Worm (Caenorhabditis elegans) whole organism, L4 larva: ENCODE measurements around the gene unc-80.

Source experiments
- F10B5.3 ChIP-seq: sonication (generic microtip); optimal IDR thresholded peaks from 2 replicates; lab custom pipeline; 2016; ENCODE audit warnings: mild to moderate bottlenecking, missing genetic modification characterization, missing compliant biosample characterization
- F26F4.8 ChIP-seq: fragments of 200-800 bp; sonication (Bioruptor generic); conservative IDR thresholded peaks from 2 replicates; pipeline ENCODE4 v1.3.6; 2022; ENCODE audit warnings: missing genetic modification characterization, missing compliant biosample characterization
- F44E2.7 ChIP-seq: fragments of 200-800 bp; sonication (Bioruptor generic); IDR thresholded peaks from 2 replicates; pipeline ENCODE4 v2.1.2; 2022; ENCODE audit warnings: missing genetic modification characterization, missing compliant biosample characterization
- T26A8.4 ChIP-seq: fragments of 200-800 bp; sonication (Bioruptor generic); IDR thresholded peaks from 2 replicates; pipeline ENCODE4 v1.3.6; 2022; ENCODE audit warnings: missing genetic modification characterization, missing compliant biosample characterization
- Y48G9A.11 ChIP-seq: fragments of 200-800 bp; sonication (Bioruptor generic); IDR thresholded peaks from 2 replicates; pipeline ENCODE4 v1.3.6; 2022; ENCODE audit warnings: missing genetic modification reagents, missing genetic modification characterization, missing compliant biosample characterization
- Y5F2A.4 ChIP-seq: fragments of 200-800 bp; sonication (Bioruptor generic); optimal IDR thresholded peaks from 2 replicates; lab custom pipeline; 2018; ENCODE audit warnings: mild to moderate bottlenecking, missing genetic modification characterization, missing compliant biosample characterization
- Y75B8A.6 ChIP-seq: fragments of 200-800 bp; sonication (Bioruptor generic); IDR thresholded peaks from 2 replicates; pipeline ENCODE4 v1.3.6; 2022; ENCODE audit warnings: missing genetic modification reagents, missing genetic modification characterization, missing compliant biosample characterization
- arid-1 ChIP-seq: fragments of 200-800 bp; sonication (Bioruptor generic); conservative IDR thresholded peaks from 2 replicates; pipeline ENCODE4 v1.3.6; 2022; ENCODE audit warnings: missing genetic modification reagents, missing genetic modification characterization, missing compliant biosample characterization
- ceh-44 ChIP-seq: fragments of 200-800 bp; sonication (Bioruptor generic); IDR thresholded peaks from 2 replicates; pipeline ENCODE4 v1.3.6; 2022; ENCODE audit warnings: missing genetic modification reagents, missing genetic modification characterization, missing compliant biosample characterization
- ceh-62 ChIP-seq: sonication (generic microtip); optimal IDR thresholded peaks from 2 replicates; lab custom pipeline; 2017; ENCODE audit warnings: missing biosample characterization, missing genetic modification characterization
- daf-16 ChIP-seq, 3 experiments: sonication (generic microtip); optimal IDR thresholded peaks; 2 replicates each; lab custom pipeline; 2016 to 2017; ENCODE audit warnings: missing genetic modification characterization in 3 of 3, missing genetic modification reagents in 3 of 3, mild to moderate bottlenecking in 2 of 3, missing compliant biosample characterization in 2 of 3, missing biosample characterization in 1 of 3, moderate library complexity in 1 of 3
- daf-8 ChIP-seq: fragments of 200-800 bp; sonication (Bioruptor generic); IDR thresholded peaks from 2 replicates; pipeline ENCODE4 v1.3.6; 2022; ENCODE audit warnings: missing genetic modification characterization, missing compliant biosample characterization
- dpl-1 ChIP-seq: fragments of 150-350 bp; optimal IDR thresholded peaks from 2 replicates; lab custom pipeline; 2014; ENCODE audit warnings: missing biosample characterization, missing genetic modification reagents, missing genetic modification characterization
- dve-1 ChIP-seq: sonication (generic microtip); optimal IDR thresholded peaks from 2 replicates; lab custom pipeline; 2017; ENCODE audit warnings: antibody characterized with exemption, mild to moderate bottlenecking, missing genetic modification characterization, missing compliant biosample characterization; ENCODE audit not compliant: insufficient read depth
- egl-27 ChIP-seq: sonication (generic microtip); optimal IDR thresholded peaks from 3 replicates; lab custom pipeline; 2017; ENCODE audit warnings: missing biosample characterization, missing genetic modification reagents, missing genetic modification characterization
- egl-43 ChIP-seq: fragments of 200-800 bp; sonication (Bioruptor generic); IDR thresholded peaks from 2 replicates; pipeline ENCODE4 v1.3.6; 2022; ENCODE audit warnings: missing genetic modification reagents, missing genetic modification characterization, missing compliant biosample characterization
- hlh-11 ChIP-seq: fragments of 200-800 bp; sonication (Bioruptor generic); optimal IDR thresholded peaks from 2 replicates; lab custom pipeline; 2018; ENCODE audit warnings: mild to moderate bottlenecking, missing genetic modification characterization, missing compliant biosample characterization
- hlh-30 ChIP-seq: sonication (generic microtip); optimal IDR thresholded peaks from 2 replicates; lab custom pipeline; 2017; ENCODE audit warnings: antibody characterized with exemption, mild to moderate bottlenecking, missing genetic modification characterization, missing compliant biosample characterization; ENCODE audit not compliant: insufficient read depth
- jun-1 ChIP-seq: fragments of 150-350 bp; optimal IDR thresholded peaks from 2 replicates; lab custom pipeline; 2014; ENCODE audit warnings: missing biosample characterization, missing genetic modification reagents, missing genetic modification characterization
- lin-15B ChIP-seq: fragments of 150-350 bp; sonication (generic microtip); optimal IDR thresholded peaks from 3 replicates; lab custom pipeline; 2014; ENCODE audit warnings: missing biosample characterization, missing genetic modification characterization
- lin-29 ChIP-seq: fragments of 200-800 bp; sonication (Bioruptor generic); IDR thresholded peaks from 2 replicates; pipeline ENCODE4 v1.3.6; 2022; ENCODE audit warnings: missing genetic modification reagents, missing genetic modification characterization, missing compliant biosample characterization
- lin-38 ChIP-seq: fragments of 200-800 bp; sonication (Bioruptor generic); IDR thresholded peaks from 2 replicates; pipeline ENCODE4 v1.3.6; 2022; ENCODE audit warnings: missing genetic modification reagents, missing genetic modification characterization, missing compliant biosample characterization
- lin-39 ChIP-seq: fragments of 150-350 bp; optimal IDR thresholded peaks from 2 replicates; lab custom pipeline; 2014; ENCODE audit warnings: missing biosample characterization, missing genetic modification reagents, missing genetic modification characterization
- mdl-1 ChIP-seq, 2 experiments: fragments of 150-350 bp in 1 of 2; sonication (generic microtip) in 1 of 2; optimal IDR thresholded peaks; 2 replicates each; lab custom pipeline; 2014 to 2017; ENCODE audit warnings: missing biosample characterization in 2 of 2, missing genetic modification characterization in 2 of 2
- mdt-29 ChIP-seq: fragments of 200-800 bp; sonication (Bioruptor generic); IDR thresholded peaks from 2 replicates; pipeline ENCODE4 v1.3.6; 2022; ENCODE audit warnings: missing genetic modification reagents, missing genetic modification characterization, missing compliant biosample characterization
- mes-2 ChIP-seq: sonication (generic microtip); optimal IDR thresholded peaks from 2 replicates; lab custom pipeline; 2016; ENCODE audit warnings: missing genotype, mild to moderate bottlenecking, missing genetic modification characterization, missing compliant biosample characterization; ENCODE audit not compliant: poor library complexity, severe bottlenecking
- nhr-10 ChIP-seq: fragments of 150-350 bp; optimal IDR thresholded peaks from 2 replicates; lab custom pipeline; 2014; ENCODE audit warnings: missing biosample characterization, missing genetic modification characterization
- nhr-237 ChIP-seq: sonication (generic microtip); optimal IDR thresholded peaks from 2 replicates; lab custom pipeline; 2017; ENCODE audit warnings: missing biosample characterization, missing genetic modification characterization
- nhr-25 ChIP-seq: sonication (generic microtip); optimal IDR thresholded peaks from 2 replicates; lab custom pipeline; 2017; ENCODE audit warnings: missing genetic modification characterization, mild to moderate bottlenecking, missing compliant biosample characterization, antibody characterized with exemption, moderate library complexity, borderline replicate concordance; ENCODE audit not compliant: insufficient read depth
- nhr-41 ChIP-seq: fragments of 200-800 bp; sonication (Bioruptor generic); IDR thresholded peaks from 2 replicates; pipeline ENCODE4 v1.3.6; 2022; ENCODE audit warnings: missing genetic modification reagents, missing genetic modification characterization, missing compliant biosample characterization
- nhr-42 ChIP-seq: fragments of 200-800 bp; sonication (Bioruptor generic); IDR thresholded peaks from 2 replicates; pipeline ENCODE4 v1.3.6; 2022; ENCODE audit warnings: missing genetic modification characterization, missing compliant biosample characterization
- nhr-48 ChIP-seq: sonication (generic microtip); optimal IDR thresholded peaks from 2 replicates; lab custom pipeline; 2016; ENCODE audit warnings: mild to moderate bottlenecking, missing genetic modification characterization, missing compliant biosample characterization
- nhr-6 ChIP-seq: fragments of 150-350 bp; optimal IDR thresholded peaks from 2 replicates; lab custom pipeline; 2014; ENCODE audit warnings: missing biosample characterization, missing genetic modification characterization
- nhr-76 ChIP-seq: fragments of 150-350 bp; optimal IDR thresholded peaks from 2 replicates; lab custom pipeline; 2014; ENCODE audit warnings: missing biosample characterization, missing genetic modification characterization
- nhr-77 ChIP-seq: fragments of 150-350 bp; optimal IDR thresholded peaks from 2 replicates; lab custom pipeline; 2014; ENCODE audit warnings: missing biosample characterization, missing genetic modification characterization
- php-3 ChIP-seq: fragments of 200-800 bp; sonication (Bioruptor generic); IDR thresholded peaks from 2 replicates; pipeline ENCODE4 v1.3.6; 2022; ENCODE audit warnings: missing genetic modification reagents, missing genetic modification characterization, missing compliant biosample characterization
- pqm-1 ChIP-seq: sonication (generic microtip); optimal IDR thresholded peaks from 2 replicates; lab custom pipeline; 2017; ENCODE audit warnings: missing biosample characterization, missing genetic modification characterization
- rbr-2 ChIP-seq: sonication (generic microtip); optimal IDR thresholded peaks from 2 replicates; lab custom pipeline; 2016; ENCODE audit warnings: missing genotype, missing genetic modification characterization, missing compliant biosample characterization
- set-16 ChIP-seq: fragments of 200-800 bp; sonication (Bioruptor generic); IDR thresholded peaks from 2 replicates; pipeline ENCODE4 v1.3.6; 2022; ENCODE audit warnings: missing genetic modification reagents, missing genetic modification characterization, missing compliant biosample characterization
- skn-1 ChIP-seq: fragments of 150-350 bp; optimal IDR thresholded peaks from 2 replicates; lab custom pipeline; 2014; ENCODE audit warnings: missing biosample characterization, missing genetic modification characterization
- snpc-1.2 ChIP-seq: fragments of 200-800 bp; sonication (Bioruptor generic); IDR thresholded peaks from 2 replicates; pipeline ENCODE4 v1.3.6; 2022; ENCODE audit warnings: missing genetic modification reagents, missing genetic modification characterization, missing compliant biosample characterization
- snpc-4 ChIP-seq: fragments of 150-350 bp; optimal IDR thresholded peaks from 2 replicates; lab custom pipeline; 2014; ENCODE audit warnings: missing biosample characterization, missing genetic modification characterization
- spr-1 ChIP-seq: sonication (generic microtip); optimal IDR thresholded peaks from 2 replicates; lab custom pipeline; 2016; ENCODE audit warnings: mild to moderate bottlenecking, missing genetic modification characterization, missing compliant biosample characterization
- spr-3 ChIP-seq: fragments of 200-800 bp; sonication (Bioruptor generic); optimal IDR thresholded peaks from 2 replicates; lab custom pipeline; 2018; ENCODE audit warnings: mild to moderate bottlenecking, missing genetic modification characterization, missing compliant biosample characterization
- tra-1 ChIP-seq: fragments of 200-800 bp; sonication (Bioruptor generic); IDR thresholded peaks from 2 replicates; pipeline ENCODE4 v1.3.6; 2022; ENCODE audit warnings: missing genetic modification reagents, missing genetic modification characterization, missing compliant biosample characterization
- unc-62 ChIP-seq, 3 experiments: fragments of 150-350 bp in 1 of 3; sonication (generic microtip); optimal IDR thresholded peaks in 2 of 3; peaks in 1 of 3; 1 replicate in 1 of 3; 2 replicates in 2 of 3; lab custom pipeline; 2014 to 2017; ENCODE audit warnings: missing biosample characterization in 3 of 3, missing genetic modification characterization in 3 of 3, missing genetic modification reagents in 3 of 3, missing genotype in 1 of 3
- zag-1 ChIP-seq: fragments of 150-350 bp; optimal IDR thresholded peaks from 2 replicates; lab custom pipeline; 2014; ENCODE audit warnings: missing biosample characterization, missing genetic modification characterization
- zip-11 ChIP-seq: fragments of 200-800 bp; sonication (Bioruptor generic); IDR thresholded peaks from 2 replicates; pipeline ENCODE4 v1.3.6; 2022; ENCODE audit warnings: missing genetic modification characterization, missing compliant biosample characterization
- zip-2 ChIP-seq: fragments of 150-350 bp; optimal IDR thresholded peaks from 2 replicates; lab custom pipeline; 2014; ENCODE audit warnings: missing biosample characterization, missing genetic modification characterization
- ztf-11 ChIP-seq: fragments of 150-350 bp; optimal IDR thresholded peaks from 2 replicates; lab custom pipeline; 2014; ENCODE audit warnings: missing biosample characterization, missing genetic modification characterization
- ztf-7 ChIP-seq: fragments of 150-350 bp; optimal IDR thresholded peaks from 2 replicates; lab custom pipeline; 2014; ENCODE audit warnings: missing biosample characterization, missing genetic modification characterization

Gene unc-80

DNA sequence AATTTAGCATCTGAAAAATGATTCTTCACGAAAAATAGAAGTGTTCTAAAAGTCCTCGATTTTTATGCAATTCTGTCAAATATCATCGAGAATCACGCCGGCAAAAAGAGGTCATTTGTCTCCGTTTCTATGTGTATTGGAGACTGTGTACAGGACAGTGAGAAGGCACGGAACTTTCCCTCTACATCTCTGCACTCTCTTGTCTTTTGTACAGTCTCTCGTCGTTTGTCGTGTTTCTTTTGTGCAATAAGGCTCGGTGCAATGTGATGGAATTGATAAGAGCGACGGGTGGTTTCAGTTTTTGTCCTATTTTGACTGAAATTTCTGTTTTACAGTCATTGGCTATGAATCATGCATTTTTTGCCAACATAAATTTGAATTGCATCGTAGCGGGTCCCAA is 47.5 kb upstream of the unc-80 start (continued):
- TF ChIP-seq set-16 (GFP tag; lab: Robert Waterston, UW) (no peak), nhr-6 (tag; lab: Kevin White, UChicago) (peak; percentile 41), hlh-11 (tag; lab: Kevin White, UChicago) (peak; percentile 68), daf-8 (no peak), lin-39 (tag; lab: Kevin White, UChicago) (no peak), skn-1 (tag; lab: Kevin White, UChicago) (no peak), nhr-25 (tag; lab: Kevin White, UChicago) (no peak), dve-1 (tag; lab: Kevin White, UChicago) (peak; percentile 49), dpl-1 (GFP tag; lab: Kevin White, UChicago) (no peak), egl-27 (tag; lab: Kevin White, UChicago) (no peak), nhr-77 (tag; lab: Kevin White, UChicago) (no peak), spr-3 (GFP tag; lab: Kevin White, UChicago) (no peak), pqm-1 (tag; lab: Kevin White, UChicago) (peak; percentile 52), lin-29 (GFP tag; lab: Robert Waterston, UW) (no peak), snpc-1.2 (GFP tag; lab: Robert Waterston, UW) (no peak), ztf-11 (tag; lab: Kevin White, UChicago) (no peak), jun-1 (tag; lab: Kevin White, UChicago) (no peak), ceh-62 (no peak), daf-16 (GFP tag; optimal IDR thresholded peaks at IDR 0.05; lab: Kevin White, UChicago) (no peak), daf-16 (tag; optimal IDR thresholded peaks at IDR 0.05; lab: Kevin White, UChicago) (peak; percentile 79), mdt-29 (GFP tag; lab: Robert Waterston, UW) (no peak), lin-38 (GFP tag; lab: Robert Waterston, UW) (no peak), tra-1 (GFP tag; lab: Robert Waterston, UW) (no peak), Y75B8A.6 (GFP tag; lab: Robert Waterston, UW) (no peak), nhr-48 (peak; percentile 39), nhr-41 (GFP tag; lab: Robert Waterston, UW) (no peak), arid-1 (GFP tag; lab: Robert Waterston, UW) (no peak), nhr-76 (tag; lab: Kevin White, UChicago) (no peak), lin-15B (tag; lab: Kevin White, UChicago) (no peak), Y48G9A.11 (GFP tag; lab: Robert Waterston, UW) (no peak), ztf-7 (no peak), F10B5.3 (no peak), mes-2 (tag; lab: Kevin White, UChicago) (peak; percentile 64), zip-11 (GFP tag; lab: Robert Waterston, UW) (no peak), nhr-10 (tag; lab: Kevin White, UChicago) (no peak), spr-1 (no peak), hlh-30 (peak; percentile 68), snpc-4 (tag; lab: Kevin White, UChicago) (no peak), nhr-237 (tag; lab: Kevin White, UChicago) (no peak), F44E2.7 (GFP tag; lab: Robert Waterston, UW) (no peak), zag-1 (tag; lab: Kevin White, UChicago) (no peak), zip-2 (no peak), nhr-42 (no peak), unc-62 (GFP tag; optimal IDR thresholded peaks at IDR 0.05 in 1 of 2; lab: Kevin White, UChicago) (no peak), unc-62 (tag; optimal IDR thresholded peaks at IDR 0.05; lab: Kevin White, UChicago) (no peak), rbr-2 (no peak), php-3 (GFP tag; lab: Robert Waterston, UW) (no peak), mdl-1 (tag; optimal IDR thresholded peaks at IDR 0.05; lab: Kevin White, UChicago) (peak in 1 of 2 experiments; percentile 58), T26A8.4 (GFP tag; lab: Robert Waterston, UW) (0 out of 2 replicates have a peak, but pooled peaks have one; percentile 29), F26F4.8 (GFP tag; lab: Robert Waterston, UW) (no peak), ceh-44 (GFP tag; lab: Robert Waterston, UW) (no peak), Y5F2A.4 (GFP tag; lab: Kevin White, UChicago) (no peak), egl-43 (GFP tag; lab: Robert Waterston, UW) (no peak)
